Worm (Caenorhabditis elegans): ENCODE data around the gene vps-16.
A peak's percentile ranks its signal among the peaks of the same experiment; 100 is the strongest.

vps-16 gene

DNA sequence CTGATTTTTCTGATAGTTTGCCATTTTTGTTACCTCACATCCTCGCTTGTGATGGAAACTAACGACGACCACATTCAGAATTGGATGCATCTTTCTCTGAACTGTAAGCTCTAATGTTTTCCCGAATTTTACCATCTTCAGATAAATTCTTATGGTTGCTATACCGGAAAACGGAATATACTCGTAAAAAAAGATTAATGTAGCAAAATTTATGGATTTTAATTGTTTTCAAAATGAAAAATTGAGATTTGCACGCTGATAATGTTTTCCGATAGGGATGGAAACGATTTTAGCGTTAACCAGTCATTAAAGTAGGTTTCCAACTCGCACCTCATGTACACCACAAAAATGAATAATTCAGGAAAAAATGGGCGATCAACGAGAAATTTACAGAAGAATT is 17.6 kb downstream of the vps-16 start, which contains the start of gene T26A5.6:
T26A5.6 (minus strand) TSS at position 101 of the 400 bp plus-strand sequence.
- TF ChIP-seq klf-2 (GFP tag; conservative IDR thresholded peaks at IDR 0.05): no peak
- no peak for TF ChIP-seq cog-1 (tag; optimal IDR thresholded peaks at IDR 0.05)
- TF ChIP-seq T22C8.4 (GFP tag; IDR thresholded peaks at IDR 0.05): no peak
- no peak for TF ChIP-seq ztf-23 (GFP tag; IDR thresholded peaks at IDR 0.05)

DNA sequence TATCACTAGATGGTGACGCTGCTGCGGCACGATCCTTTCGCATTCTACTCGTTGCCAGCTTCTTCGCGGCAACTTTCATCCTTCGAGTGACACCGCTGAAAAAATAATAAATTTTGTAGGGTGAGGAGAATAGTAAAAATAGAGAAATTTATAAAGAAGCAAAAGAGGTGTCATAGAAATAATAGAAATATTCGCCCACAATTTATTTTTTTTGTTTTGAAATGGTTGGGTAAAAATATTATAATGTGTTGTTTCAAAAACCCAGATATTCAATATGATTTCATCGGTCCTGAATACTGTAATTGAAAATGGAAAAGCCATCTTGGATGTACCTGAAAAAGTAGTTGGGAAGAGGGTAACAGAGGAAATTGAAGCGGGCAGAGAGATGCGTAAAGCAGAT is 19.2 kb downstream of the vps-16 start, which contains the start of gene set-1:
set-1 (minus strand) TSS at position 101 of the 400 bp plus-strand sequence.
- TF ChIP-seq tab-1 (GFP tag; IDR thresholded peaks at IDR 0.05) (no peak), ref-1 (GFP tag; conservative IDR thresholded peaks at IDR 0.05) (no peak), T22C8.4 (GFP tag; IDR thresholded peaks at IDR 0.05) (no peak), ztf-23 (GFP tag; IDR thresholded peaks at IDR 0.05) (no peak), ztf-29 (GFP tag; IDR thresholded peaks at IDR 0.05) (no peak), klf-2 (GFP tag; conservative IDR thresholded peaks at IDR 0.05) (no peak), med-1 (GFP tag; optimal IDR thresholded peaks at IDR 0.05; ENCODE audit: insufficient read depth) (no peak), cog-1 (tag; optimal IDR thresholded peaks at IDR 0.05) (no peak), flt-1 (GFP tag; IDR thresholded peaks at IDR 0.05) (no peak)

DNA sequence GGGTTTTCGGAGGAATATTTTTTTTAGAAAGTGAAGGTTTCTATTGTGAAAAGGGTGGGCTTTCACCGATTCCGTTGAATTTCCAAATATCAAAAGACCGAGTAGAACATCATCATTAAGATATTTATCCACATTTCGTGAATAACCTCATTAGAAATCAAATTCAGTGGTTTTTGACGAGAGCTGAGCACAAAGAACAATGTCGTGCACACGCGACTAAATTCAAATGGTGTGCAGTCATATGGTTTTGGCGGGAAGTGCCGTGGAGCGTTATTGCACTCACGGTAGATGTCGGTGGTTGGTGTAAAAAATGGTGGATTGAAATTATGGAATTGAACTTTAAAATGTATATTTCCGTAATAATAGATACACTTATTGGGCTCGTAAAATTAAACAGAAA is 19.6 kb downstream of the vps-16 start:
- TF ChIP-seq flt-1 (GFP tag; IDR thresholded peaks at IDR 0.05): no peak
- TF ChIP-seq klf-2 (GFP tag; conservative IDR thresholded peaks at IDR 0.05): no peak
- no peak for TF ChIP-seq tab-1 (GFP tag; IDR thresholded peaks at IDR 0.05)
- no peak for TF ChIP-seq ref-1 (GFP tag; conservative IDR thresholded peaks at IDR 0.05)
- TF ChIP-seq ztf-23 (GFP tag; IDR thresholded peaks at IDR 0.05): no peak
- no peak for TF ChIP-seq ztf-29 (GFP tag; IDR thresholded peaks at IDR 0.05)
- TF ChIP-seq T22C8.4 (GFP tag; IDR thresholded peaks at IDR 0.05): no peak
- TF ChIP-seq med-1 (GFP tag; optimal IDR thresholded peaks at IDR 0.05; ENCODE audit: insufficient read depth): no peak
- TF ChIP-seq cog-1 (tag; optimal IDR thresholded peaks at IDR 0.05): no peak

DNA sequence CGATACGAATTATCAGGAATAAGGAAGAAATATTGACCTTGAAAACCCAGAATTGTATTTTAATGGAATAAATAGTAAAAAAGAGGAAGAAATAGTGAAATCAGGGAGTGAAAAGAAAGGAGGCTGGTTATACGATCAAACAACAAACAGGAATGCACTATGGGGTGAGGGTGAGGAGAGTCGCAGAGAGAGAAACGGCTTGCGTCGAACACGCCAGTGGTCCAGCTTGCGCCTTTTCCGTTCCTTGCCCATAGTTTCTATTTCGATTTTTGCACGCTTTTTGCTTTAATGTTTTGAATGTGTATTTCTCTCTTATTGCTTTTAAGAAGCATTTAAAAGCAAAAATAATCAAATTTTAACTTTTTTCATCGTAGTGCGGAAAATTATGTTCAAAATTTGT is 20.6 kb downstream of the vps-16 start:
- TF ChIP-seq ztf-23 (GFP tag; IDR thresholded peaks at IDR 0.05): peak; percentile 85
- TF ChIP-seq cog-1 (tag; optimal IDR thresholded peaks at IDR 0.05): peak; percentile 74
- 0 out of 2 replicates have a peak, but pooled peaks have one; percentile 34 for TF ChIP-seq ref-1 (GFP tag; conservative IDR thresholded peaks at IDR 0.05)
- peak; percentile 35 for TF ChIP-seq med-1 (GFP tag; optimal IDR thresholded peaks at IDR 0.05; ENCODE audit: insufficient read depth)
- TF ChIP-seq ztf-29 (GFP tag; IDR thresholded peaks at IDR 0.05): peak; percentile 74
- TF ChIP-seq tab-1 (GFP tag; IDR thresholded peaks at IDR 0.05): peak; percentile 62; the same call in 1 of the 2 replicates
- TF ChIP-seq T22C8.4 (GFP tag; IDR thresholded peaks at IDR 0.05): 0 out of 2 replicates have a peak, but pooled peaks have one; percentile 36
- TF ChIP-seq flt-1 (GFP tag; IDR thresholded peaks at IDR 0.05): peak; percentile 74
- TF ChIP-seq klf-2 (GFP tag; conservative IDR thresholded peaks at IDR 0.05): no peak

DNA sequence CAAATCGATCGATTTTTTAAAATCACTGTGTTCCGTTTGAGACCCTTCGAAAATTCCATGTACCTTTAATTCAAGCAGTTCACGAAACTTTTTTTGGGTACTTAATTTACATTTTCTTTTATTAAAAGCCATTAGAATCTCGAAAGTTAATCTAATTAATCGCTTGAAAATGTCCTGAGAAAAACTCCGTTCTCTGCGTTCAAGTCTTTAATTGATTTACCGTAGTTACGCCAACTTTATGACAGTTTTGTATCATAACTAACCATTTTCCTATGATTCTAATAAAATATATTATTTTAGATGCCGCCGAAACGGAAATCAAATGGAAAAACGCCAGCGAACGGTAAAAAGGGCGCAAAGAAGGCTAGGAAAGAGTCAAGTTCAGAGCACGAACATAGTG is 21.1 kb downstream of the vps-16 start, which contains the start of gene jhdm-1:
jhdm-1 (plus strand) TSS at position 301 of the 400 bp plus-strand sequence.
- TF ChIP-seq tab-1 (GFP tag; IDR thresholded peaks at IDR 0.05) (no peak), ref-1 (GFP tag; conservative IDR thresholded peaks at IDR 0.05) (no peak), klf-2 (GFP tag; conservative IDR thresholded peaks at IDR 0.05) (no peak), ztf-29 (GFP tag; IDR thresholded peaks at IDR 0.05) (no peak), flt-1 (GFP tag; IDR thresholded peaks at IDR 0.05) (no peak), cog-1 (tag; optimal IDR thresholded peaks at IDR 0.05) (no peak), med-1 (GFP tag; optimal IDR thresholded peaks at IDR 0.05; ENCODE audit: insufficient read depth) (no peak), T22C8.4 (GFP tag; IDR thresholded peaks at IDR 0.05) (no peak), ztf-23 (GFP tag; IDR thresholded peaks at IDR 0.05) (no peak)

DNA sequence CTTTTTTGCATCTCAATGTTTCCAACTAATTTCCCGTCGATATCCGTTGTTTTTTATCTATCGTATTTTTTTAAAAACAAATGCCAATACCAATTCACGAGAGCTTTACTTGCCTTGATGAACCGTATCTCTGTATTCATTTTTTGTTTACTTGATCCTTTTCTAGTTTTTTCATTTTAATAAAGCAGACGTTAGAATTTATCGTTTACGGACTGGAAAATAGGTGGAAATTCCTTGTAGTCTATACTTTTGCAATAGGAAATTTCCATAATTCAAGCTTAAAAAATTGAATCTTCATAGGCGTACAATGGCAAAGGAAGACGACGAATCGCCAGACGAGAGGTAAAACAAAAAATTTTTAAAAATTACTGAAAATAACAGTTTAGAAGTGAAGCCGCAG is 26.8 kb downstream of the vps-16 start, which contains the start of gene algn-1:
algn-1 (plus strand) TSS at position 301 of the 400 bp plus-strand sequence.
- no peak for TF ChIP-seq cog-1 (tag; optimal IDR thresholded peaks at IDR 0.05)
- no peak for TF ChIP-seq ref-1 (GFP tag; conservative IDR thresholded peaks at IDR 0.05)
- TF ChIP-seq T22C8.4 (GFP tag; IDR thresholded peaks at IDR 0.05): no peak
- TF ChIP-seq ztf-29 (GFP tag; IDR thresholded peaks at IDR 0.05): no peak
- TF ChIP-seq med-1 (GFP tag; optimal IDR thresholded peaks at IDR 0.05; ENCODE audit: insufficient read depth): no peak
- TF ChIP-seq flt-1 (GFP tag; IDR thresholded peaks at IDR 0.05): no peak
- no peak for TF ChIP-seq klf-2 (GFP tag; conservative IDR thresholded peaks at IDR 0.05)
- no peak for TF ChIP-seq ztf-23 (GFP tag; IDR thresholded peaks at IDR 0.05)
- no peak for TF ChIP-seq tab-1 (GFP tag; IDR thresholded peaks at IDR 0.05)

DNA sequence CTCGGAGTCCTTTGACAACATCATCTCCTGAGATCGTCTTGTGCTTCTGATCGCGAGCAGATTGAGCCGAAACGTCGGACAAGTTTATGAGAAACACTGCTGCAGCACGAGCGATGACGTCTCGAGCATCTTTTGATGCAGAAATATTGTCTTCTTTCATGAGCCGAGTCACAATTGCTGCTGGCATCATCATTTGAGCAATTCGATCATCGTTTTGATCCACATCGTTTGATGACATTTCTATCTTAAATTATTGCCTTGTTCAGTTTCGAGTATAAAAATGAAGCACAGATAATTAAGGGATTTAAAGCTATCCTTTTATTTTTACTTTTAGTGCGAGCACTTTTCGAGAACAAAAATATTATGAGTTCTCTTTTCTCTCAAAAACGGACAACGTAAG is 29.6 kb downstream of the vps-16 start, which contains the start of gene T26A5.8:
T26A5.8 (minus strand) TSS at position 247 of the 400 bp plus-strand sequence.
- TF ChIP-seq flt-1 (GFP tag; IDR thresholded peaks at IDR 0.05) (no peak), T22C8.4 (GFP tag; IDR thresholded peaks at IDR 0.05) (no peak), klf-2 (GFP tag; conservative IDR thresholded peaks at IDR 0.05) (no peak), tab-1 (GFP tag; IDR thresholded peaks at IDR 0.05) (no peak), ztf-29 (GFP tag; IDR thresholded peaks at IDR 0.05) (no peak), cog-1 (tag; optimal IDR thresholded peaks at IDR 0.05) (no peak), med-1 (GFP tag; optimal IDR thresholded peaks at IDR 0.05; ENCODE audit: insufficient read depth) (no peak), ztf-23 (GFP tag; IDR thresholded peaks at IDR 0.05) (no peak), ref-1 (GFP tag; conservative IDR thresholded peaks at IDR 0.05) (no peak)

DNA sequence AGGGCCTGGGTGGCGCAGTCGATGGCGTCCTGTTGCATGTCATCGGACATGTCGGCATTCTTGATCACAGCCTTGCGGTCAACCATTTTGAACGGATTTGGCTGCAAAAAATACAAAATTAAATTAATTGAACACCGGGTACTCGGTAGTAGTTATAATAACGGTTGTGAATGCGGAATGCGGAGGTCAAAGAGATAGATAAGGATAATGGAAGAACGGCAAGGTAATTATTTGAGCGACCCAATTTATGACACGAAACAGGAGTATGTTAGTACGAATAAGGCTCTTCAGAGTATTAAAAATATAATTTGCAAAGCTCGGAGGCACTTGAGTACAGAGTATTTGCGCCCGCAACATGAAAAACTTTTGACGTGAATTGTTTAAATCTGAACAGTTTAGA is 30.6 kb downstream of the vps-16 start, which contains the start of gene dlc-1:
dlc-1 (minus strand) TSS at position 101 of the 400 bp plus-strand sequence.
- TF ChIP-seq cog-1 (tag; optimal IDR thresholded peaks at IDR 0.05) (no peak), ztf-23 (GFP tag; IDR thresholded peaks at IDR 0.05) (no peak), T22C8.4 (GFP tag; IDR thresholded peaks at IDR 0.05) (no peak), ztf-29 (GFP tag; IDR thresholded peaks at IDR 0.05) (no peak), ref-1 (GFP tag; conservative IDR thresholded peaks at IDR 0.05) (no peak), klf-2 (GFP tag; conservative IDR thresholded peaks at IDR 0.05) (no peak), tab-1 (GFP tag; IDR thresholded peaks at IDR 0.05) (no peak), flt-1 (GFP tag; IDR thresholded peaks at IDR 0.05) (no peak), med-1 (GFP tag; optimal IDR thresholded peaks at IDR 0.05; ENCODE audit: insufficient read depth) (no peak)

DNA sequence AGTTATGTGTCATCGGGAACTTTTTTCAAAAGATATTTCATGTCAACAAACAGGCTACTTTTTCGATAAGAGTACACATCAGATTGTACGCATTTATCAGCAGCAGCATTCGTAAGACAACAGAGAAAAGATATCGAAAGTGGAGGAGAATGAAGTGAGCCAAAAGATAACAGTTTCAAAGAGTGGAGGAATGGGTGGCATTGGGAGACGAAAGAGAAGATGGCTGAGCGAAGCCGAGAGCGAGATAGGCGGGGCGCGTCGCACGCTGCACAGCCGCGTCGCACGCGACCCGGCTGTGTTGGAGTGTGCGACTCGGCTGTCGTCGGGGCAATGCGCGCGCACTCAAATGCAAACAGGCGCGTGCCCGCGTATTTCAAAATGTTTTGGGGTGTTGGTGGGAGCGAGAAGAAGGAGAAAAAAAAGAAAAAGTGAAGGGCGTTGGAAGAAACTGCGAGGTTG is 31.1 kb downstream of the vps-16 start:
- TF ChIP-seq cog-1 (tag; optimal IDR thresholded peaks at IDR 0.05) (no peak), ref-1 (GFP tag; conservative IDR thresholded peaks at IDR 0.05) (no peak), klf-2 (GFP tag; conservative IDR thresholded peaks at IDR 0.05) (no peak), ztf-23 (GFP tag; IDR thresholded peaks at IDR 0.05) (0 out of 2 replicates have a peak, but pooled peaks have one; percentile 6), med-1 (GFP tag; optimal IDR thresholded peaks at IDR 0.05; ENCODE audit: insufficient read depth) (no peak), ztf-29 (GFP tag; IDR thresholded peaks at IDR 0.05) (peak; percentile 52; the same call in 1 of the 2 replicates), tab-1 (GFP tag; IDR thresholded peaks at IDR 0.05) (no peak), flt-1 (GFP tag; IDR thresholded peaks at IDR 0.05) (no peak), T22C8.4 (GFP tag; IDR thresholded peaks at IDR 0.05) (no peak)

Data from whole organism, midembryonic.